Worm (Caenorhabditis elegans) whole organism, midembryonic: ENCODE measurements around the gene nhr-190.

Experiments
- T22C8.4 ChIP-seq: fragments of 200-800 bp; sonication (Bioruptor generic); IDR thresholded peaks from 2 replicates; pipeline ENCODE4 v1.3.6; 2022; ENCODE audit warnings: missing genetic modification characterization, missing compliant biosample characterization
- cog-1 ChIP-seq: sonication (generic microtip); optimal IDR thresholded peaks from 2 replicates; lab custom pipeline; 2016; ENCODE audit warnings: missing genetic modification characterization, missing compliant biosample characterization
- flt-1 ChIP-seq: fragments of 200-800 bp; sonication (Bioruptor generic); IDR thresholded peaks from 2 replicates; pipeline ENCODE4 v1.3.6; 2022; ENCODE audit warnings: missing genetic modification characterization, missing compliant biosample characterization
- klf-2 ChIP-seq: fragments of 200-800 bp; sonication (Bioruptor generic); conservative IDR thresholded peaks from 2 replicates; pipeline ENCODE4 v1.3.6; 2022; ENCODE audit warnings: missing genetic modification reagents, missing genetic modification characterization, missing compliant biosample characterization
- med-1 ChIP-seq: sonication (generic microtip); optimal IDR thresholded peaks from 2 replicates; lab custom pipeline; 2017; ENCODE audit warnings: missing genetic modification characterization, mild to moderate bottlenecking, missing compliant biosample characterization, antibody characterized with exemption, missing genetic modification reagents; ENCODE audit not compliant: insufficient read depth
- ztf-23 ChIP-seq: fragments of 200-800 bp; sonication (Bioruptor generic); IDR thresholded peaks from 2 replicates; pipeline ENCODE4 v1.3.6; 2022; ENCODE audit warnings: missing genetic modification reagents, missing genetic modification characterization, missing compliant biosample characterization

ce11 chrV:683858-684257 is 41.1 kb upstream of the nhr-190 start, which contains the start of gene F31F4.1:
- TF ChIP-seq T22C8.4 (no peak), med-1 (GFP tag; lab: Kevin White, UChicago) (no peak), klf-2 (GFP tag; lab: Robert Waterston, UW) (no peak), flt-1 (GFP tag; lab: Robert Waterston, UW) (no peak), cog-1 (no peak), ztf-23 (no peak)
